Worm (Caenorhabditis elegans) whole organism, young adult: ENCODE data around the gene C14A4.13.
A peak's percentile ranks its signal among the peaks of the same experiment; 100 is the strongest.

Source experiments
- F10E7.11 ChIP-seq: sonication (generic microtip); optimal IDR thresholded peaks from 2 replicates; lab custom pipeline; 2017; ENCODE audit warnings: mild to moderate bottlenecking, missing genetic modification characterization, moderate library complexity, missing compliant biosample characterization
- F37B4.10 ChIP-seq: fragments of 200-800 bp; sonication (Bioruptor generic); IDR thresholded peaks from 2 replicates; pipeline ENCODE4 v1.3.6; 2022; ENCODE audit warnings: missing genetic modification characterization, missing compliant biosample characterization
- F49E8.2 ChIP-seq: sonication (generic microtip); optimal IDR thresholded peaks from 3 replicates; lab custom pipeline; 2017; ENCODE audit warnings: missing genetic modification characterization, mild to moderate bottlenecking, missing compliant biosample characterization, antibody characterized with exemption, moderate library complexity; ENCODE audit not compliant: insufficient read depth
- F52B5.7 ChIP-seq: sonication (generic microtip); optimal IDR thresholded peaks from 2 replicates; lab custom pipeline; 2016; ENCODE audit warnings: mild to moderate bottlenecking, missing genetic modification characterization, missing compliant biosample characterization
- F57C9.4 ChIP-seq: sonication (generic microtip); optimal IDR thresholded peaks from 2 replicates; lab custom pipeline; 2017; ENCODE audit warnings: mild to moderate bottlenecking, missing genetic modification characterization, missing compliant biosample characterization
- T26A5.8 ChIP-seq: sonication (generic microtip); optimal IDR thresholded peaks from 2 replicates; lab custom pipeline; 2016; ENCODE audit warnings: missing genetic modification characterization, missing compliant biosample characterization
- Y53F4B.3 ChIP-seq: fragments of 200-800 bp; sonication (Bioruptor generic); IDR thresholded peaks from 2 replicates; pipeline ENCODE4 v1.3.6; 2022; ENCODE audit warnings: missing genetic modification reagents, missing genetic modification characterization, missing compliant biosample characterization
- Y79H2A.3 ChIP-seq: fragments of 200-800 bp; sonication (Bioruptor generic); conservative IDR thresholded peaks from 2 replicates; pipeline ENCODE4 v1.3.6; 2022; ENCODE audit warnings: missing genetic modification reagents, missing genetic modification characterization, missing compliant biosample characterization
- ZK185.1 ChIP-seq: sonication (generic microtip); optimal IDR thresholded peaks from 2 replicates; lab custom pipeline; 2016; ENCODE audit warnings: mild to moderate bottlenecking, missing genetic modification characterization, missing compliant biosample characterization; ENCODE audit not compliant: poor library complexity, severe bottlenecking
- aptf-2 ChIP-seq: fragments of 200-800 bp; sonication (Bioruptor generic); conservative IDR thresholded peaks from 2 replicates; pipeline ENCODE4 v1.3.6; 2022; ENCODE audit warnings: missing genetic modification reagents, missing genetic modification characterization, missing compliant biosample characterization
- athp-1 ChIP-seq: sonication (generic microtip); optimal IDR thresholded peaks from 2 replicates; lab custom pipeline; 2017; ENCODE audit warnings: mild to moderate bottlenecking, missing genetic modification characterization, missing compliant biosample characterization
- attf-5 ChIP-seq: fragments of 200-800 bp; sonication (Bioruptor generic); optimal IDR thresholded peaks from 2 replicates; lab custom pipeline; 2018; ENCODE audit warnings: mild to moderate bottlenecking, missing genetic modification characterization, missing compliant biosample characterization
- ccch-3 ChIP-seq: fragments of 200-800 bp; sonication (Bioruptor generic); optimal IDR thresholded peaks from 2 replicates; lab custom pipeline; 2018; ENCODE audit warnings: mild to moderate bottlenecking, missing genetic modification characterization, missing compliant biosample characterization
- cebp-1 ChIP-seq, 2 experiments: fragments of 200-800 bp in 1 of 2; sonication (Bioruptor generic) in 1 of 2; sonication (generic microtip) in 1 of 2; IDR thresholded peaks in 1 of 2; optimal IDR thresholded peaks in 1 of 2; 2 replicates each; pipeline versions ENCODE4 v1.3.6 to Lab custom; 2017 to 2022; ENCODE audit warnings: missing compliant biosample characterization in 2 of 2, missing genetic modification characterization in 2 of 2, mild to moderate bottlenecking in 1 of 2, missing genetic modification reagents in 1 of 2, moderate library complexity in 1 of 2
- ceh-100 ChIP-seq: fragments of 200-800 bp; sonication (Bioruptor generic); IDR thresholded peaks from 2 replicates; pipeline ENCODE4 v1.3.6; 2022; ENCODE audit warnings: missing genetic modification reagents, missing genetic modification characterization, missing compliant biosample characterization
- ceh-40 ChIP-seq: fragments of 200-800 bp; sonication (Bioruptor generic); IDR thresholded peaks from 2 replicates; pipeline ENCODE4 v1.3.6; 2022; ENCODE audit warnings: missing genetic modification characterization, missing compliant biosample characterization
- ceh-79 ChIP-seq: sonication (generic microtip); optimal IDR thresholded peaks from 2 replicates; lab custom pipeline; 2017; ENCODE audit warnings: mild to moderate bottlenecking, missing genetic modification characterization, missing compliant biosample characterization
- die-1 ChIP-seq: sonication (generic microtip); optimal IDR thresholded peaks from 2 replicates; lab custom pipeline; 2016; ENCODE audit warnings: missing genotype, mild to moderate bottlenecking, missing genetic modification characterization, missing compliant biosample characterization
- egl-44 ChIP-seq: fragments of 200-800 bp; sonication (Bioruptor generic); IDR thresholded peaks from 2 replicates; pipeline ENCODE4 v1.3.6; 2022; ENCODE audit warnings: missing genetic modification reagents, missing genetic modification characterization, missing compliant biosample characterization
- egrh-3 ChIP-seq: fragments of 200-800 bp; sonication (Bioruptor generic); IDR thresholded peaks from 2 replicates; pipeline ENCODE4 v1.3.6; 2022; ENCODE audit warnings: missing genetic modification reagents, missing genetic modification characterization, missing compliant biosample characterization
- ets-4 ChIP-seq: fragments of 200-800 bp; sonication (Bioruptor generic); optimal IDR thresholded peaks from 2 replicates; lab custom pipeline; 2018; ENCODE audit warnings: mild to moderate bottlenecking, missing genetic modification characterization, missing compliant biosample characterization
- fkh-3 ChIP-seq: sonication (generic microtip); optimal IDR thresholded peaks from 2 replicates; lab custom pipeline; 2016; ENCODE audit warnings: mild to moderate bottlenecking, missing genetic modification characterization, missing compliant biosample characterization
- him-1 ChIP-seq: sonication (generic microtip); optimal IDR thresholded peaks from 2 replicates; lab custom pipeline; 2016; ENCODE audit warnings: missing genotype, missing genetic modification reagents, missing genetic modification characterization, missing compliant biosample characterization
- hrde-1 ChIP-seq: sonication (generic microtip); optimal IDR thresholded peaks from 2 replicates; lab custom pipeline; 2016; ENCODE audit warnings: missing genetic modification characterization, mild to moderate bottlenecking, missing compliant biosample characterization, moderate library complexity, missing genotype, missing genetic modification reagents, borderline replicate concordance
- lag-1 ChIP-seq: fragments of 200-800 bp; sonication (Bioruptor generic); IDR thresholded peaks from 2 replicates; pipeline ENCODE4 v1.3.6; 2022; ENCODE audit warnings: missing genetic modification reagents, missing genetic modification characterization, missing compliant biosample characterization
- let-607 ChIP-seq, 2 experiments: fragments of 200-800 bp in 1 of 2; sonication (Bioruptor generic) in 1 of 2; sonication (generic microtip) in 1 of 2; optimal IDR thresholded peaks; 2 replicates each; lab custom pipeline; 2016 to 2018; ENCODE audit warnings: mild to moderate bottlenecking in 2 of 2, missing compliant biosample characterization in 2 of 2, missing genetic modification characterization in 2 of 2, moderate library complexity in 2 of 2, missing genotype in 1 of 2
- lin-40 ChIP-seq: sonication (generic microtip); optimal IDR thresholded peaks from 2 replicates; lab custom pipeline; 2016; ENCODE audit warnings: missing genetic modification characterization, mild to moderate bottlenecking, missing compliant biosample characterization, missing genotype, missing genetic modification reagents
- lsy-27 ChIP-seq: sonication (generic microtip); optimal IDR thresholded peaks from 2 replicates; lab custom pipeline; 2017; ENCODE audit warnings: missing genetic modification characterization, mild to moderate bottlenecking, missing compliant biosample characterization, antibody characterized with exemption, missing genotype, borderline replicate concordance; ENCODE audit not compliant: insufficient read depth
- madf-6 ChIP-seq: fragments of 200-800 bp; sonication (Bioruptor generic); IDR thresholded peaks from 2 replicates; pipeline ENCODE4 v1.3.6; 2022; ENCODE audit warnings: missing genetic modification reagents, missing genetic modification characterization, missing compliant biosample characterization
- mes-4 ChIP-seq: sonication (generic microtip); optimal IDR thresholded peaks from 2 replicates; lab custom pipeline; 2016; ENCODE audit warnings: missing genotype, missing genetic modification characterization, missing compliant biosample characterization
- nfya-2 ChIP-seq: fragments of 200-800 bp; sonication (Bioruptor generic); IDR thresholded peaks from 2 replicates; pipeline ENCODE4 v1.3.6; 2022; ENCODE audit warnings: missing genetic modification reagents, missing genetic modification characterization, missing compliant biosample characterization
- nhr-120 ChIP-seq: fragments of 200-800 bp; sonication (Bioruptor generic); IDR thresholded peaks from 2 replicates; pipeline ENCODE4 v1.3.6; 2022; ENCODE audit warnings: missing genetic modification characterization, missing compliant biosample characterization
- nhr-90 ChIP-seq: sonication (generic microtip); optimal IDR thresholded peaks from 2 replicates; lab custom pipeline; 2016; ENCODE audit warnings: missing genotype, mild to moderate bottlenecking, missing genetic modification characterization, missing compliant biosample characterization
- pbrm-1 ChIP-seq: fragments of 200-800 bp; sonication (Bioruptor generic); IDR thresholded peaks from 2 replicates; pipeline ENCODE4 v1.3.6; 2022; ENCODE audit warnings: missing genetic modification reagents, missing genetic modification characterization, missing compliant biosample characterization
- pha-4 ChIP-seq: fragments of 150-350 bp; sonication (generic microtip); optimal IDR thresholded peaks from 2 replicates; lab custom pipeline; 2014; ENCODE audit warnings: missing biosample characterization, missing genetic modification reagents, missing genetic modification characterization
- rec-8 ChIP-seq, 2 experiments: sonication (generic microtip); optimal IDR thresholded peaks; 2 replicates each; lab custom pipeline; 2016; ENCODE audit warnings: mild to moderate bottlenecking in 2 of 2, missing genetic modification characterization in 2 of 2, missing genetic modification reagents in 2 of 2, missing genotype in 2 of 2, missing biosample characterization in 1 of 2, missing compliant biosample characterization in 1 of 2, moderate library complexity in 1 of 2
- rpc-1 ChIP-seq, 2 experiments: fragments of 150-350 bp in 1 of 2; sonication (generic microtip) in 1 of 2; optimal IDR thresholded peaks; 2 replicates each; lab custom pipeline; 2014 to 2018; ENCODE audit warnings: missing biosample characterization in 1 of 2, missing genetic modification characterization in 1 of 2, missing genetic modification reagents in 1 of 2, missing genotype in 1 of 2
- sdz-38 ChIP-seq: sonication (generic microtip); optimal IDR thresholded peaks from 2 replicates; lab custom pipeline; 2016; ENCODE audit warnings: missing genotype, missing genetic modification characterization, missing compliant biosample characterization
- snpc-1.1 ChIP-seq: sonication (generic microtip); optimal IDR thresholded peaks from 2 replicates; lab custom pipeline; 2017; ENCODE audit warnings: missing genetic modification characterization, mild to moderate bottlenecking, missing compliant biosample characterization, antibody characterized with exemption, moderate library complexity, missing genotype, missing genetic modification reagents; ENCODE audit not compliant: insufficient read depth
- snpc-3.4 ChIP-seq: sonication (generic microtip); optimal IDR thresholded peaks from 2 replicates; lab custom pipeline; 2017; ENCODE audit warnings: missing genetic modification characterization, mild to moderate bottlenecking, missing compliant biosample characterization, antibody characterized with exemption, moderate library complexity, missing genotype, missing genetic modification reagents
- somi-1 ChIP-seq: fragments of 200-800 bp; sonication (Bioruptor generic); optimal IDR thresholded peaks from 2 replicates; lab custom pipeline; 2018; ENCODE audit warnings: mild to moderate bottlenecking, missing genetic modification characterization, missing compliant biosample characterization
- tbx-9 ChIP-seq: sonication (generic microtip); optimal IDR thresholded peaks from 2 replicates; lab custom pipeline; 2016; ENCODE audit warnings: borderline replicate concordance, missing genetic modification characterization, inconsistent platforms, missing compliant biosample characterization
- unc-130 ChIP-seq: sonication (generic microtip); optimal IDR thresholded peaks from 2 replicates; lab custom pipeline; 2016; ENCODE audit warnings: missing genetic modification reagents, missing genetic modification characterization, missing compliant biosample characterization
- xnd-1 ChIP-seq: sonication (generic microtip); optimal IDR thresholded peaks from 2 replicates; lab custom pipeline; 2016; ENCODE audit warnings: missing genotype, missing genetic modification reagents, missing genetic modification characterization, missing compliant biosample characterization
- ztf-25 ChIP-seq: fragments of 200-800 bp; sonication (Bioruptor generic); IDR thresholded peaks from 2 replicates; pipeline ENCODE4 v1.3.6; 2022; ENCODE audit warnings: missing genetic modification reagents, missing genetic modification characterization, missing compliant biosample characterization
- ztf-6 ChIP-seq: fragments of 200-800 bp; sonication (Bioruptor generic); IDR thresholded peaks from 2 replicates; pipeline ENCODE4 v1.3.6; 2022; ENCODE audit warnings: missing genetic modification reagents, missing genetic modification characterization, missing compliant biosample characterization

C14A4.13 gene

ce11 chrII:10657632-10658108 lies 39.4 kb downstream of the C14A4.13 start, which contains the start of gene lact-3 (continued):
- peak; percentile 23 for TF ChIP-seq ceh-79 (tag; lab: Kevin White, UChicago)
- no peak for TF ChIP-seq somi-1 (GFP tag; lab: Kevin White, UChicago)
- no peak for TF ChIP-seq lin-40 (tag; lab: Kevin White, UChicago)
- TF ChIP-seq egrh-3: no peak
- no peak for TF ChIP-seq F52B5.7
- no peak for TF ChIP-seq mes-4
- TF ChIP-seq ztf-6 (GFP tag; lab: Robert Waterston, UW): no peak
- no peak for TF ChIP-seq pha-4 (tag; lab: Kevin White, UChicago)
- no peak for TF ChIP-seq attf-5 (GFP tag; lab: Kevin White, UChicago)
- TF ChIP-seq ceh-100 (GFP tag; lab: Robert Waterston, UW): no peak; the same call in 1 of the 2 replicates
- no peak for TF ChIP-seq pbrm-1 (GFP tag; lab: Robert Waterston, UW)
- no peak for TF ChIP-seq lsy-27
- TF ChIP-seq cebp-1 (GFP tag; IDR thresholded peaks at IDR 0.05; lab: Robert Waterston, UW): no peak
- TF ChIP-seq cebp-1 (tag; optimal IDR thresholded peaks at IDR 0.05; lab: Kevin White, UChicago): peak; percentile 38
- peak; percentile 37 for TF ChIP-seq xnd-1 (tag; lab: Kevin White, UChicago)
- peak; percentile 80 for TF ChIP-seq hrde-1 (tag; lab: Kevin White, UChicago)
- no peak for TF ChIP-seq ceh-40 (GFP tag; lab: Robert Waterston, UW)
- TF ChIP-seq ccch-3 (GFP tag; lab: Kevin White, UChicago): no peak
- no peak for TF ChIP-seq rec-8 (tag; optimal IDR thresholded peaks at IDR 0.05; lab: Kevin White, UChicago)
- TF ChIP-seq him-1 (tag; lab: Kevin White, UChicago): peak; percentile 16
- TF ChIP-seq tbx-9: no peak
- TF ChIP-seq die-1: no peak
- no peak for TF ChIP-seq aptf-2
- TF ChIP-seq unc-130 (GFP tag; lab: Kevin White, UChicago): peak; percentile 18
- TF ChIP-seq nfya-2 (GFP tag; lab: Robert Waterston, UW): no peak
- TF ChIP-seq let-607 (tag; optimal IDR thresholded peaks at IDR 0.05; lab: Kevin White, UChicago): no peak
- no peak for TF ChIP-seq T26A5.8 (tag; lab: Kevin White, UChicago)
- TF ChIP-seq F49E8.2: peak; percentile 70
- no peak for TF ChIP-seq F37B4.10 (GFP tag; lab: Robert Waterston, UW)
- no peak for TF ChIP-seq ets-4 (GFP tag; lab: Kevin White, UChicago)
- 0 out of 2 replicates have a peak, but pooled peaks have one; percentile 13 for TF ChIP-seq egl-44 (GFP tag; lab: Robert Waterston, UW)
- no peak for TF ChIP-seq ZK185.1 (tag; lab: Kevin White, UChicago)
- TF ChIP-seq athp-1: peak; percentile 23
- no peak for TF ChIP-seq fkh-3 (tag; lab: Kevin White, UChicago)
- TF ChIP-seq nhr-90 (tag; lab: Kevin White, UChicago): no peak
- TF ChIP-seq Y53F4B.3 (GFP tag; lab: Robert Waterston, UW): no peak
- TF ChIP-seq lag-1 (GFP tag; lab: Robert Waterston, UW): no peak
- no peak for TF ChIP-seq F57C9.4 (tag; lab: Kevin White, UChicago)
- no peak for TF ChIP-seq sdz-38 (tag; lab: Kevin White, UChicago)
- TF ChIP-seq ztf-25 (GFP tag; lab: Robert Waterston, UW): no peak
- TF ChIP-seq F10E7.11 (tag; lab: Kevin White, UChicago): no peak
- TF ChIP-seq snpc-3.4: no peak
- TF ChIP-seq nhr-120 (GFP tag; lab: Robert Waterston, UW): no peak
- TF ChIP-seq madf-6 (GFP tag; lab: Robert Waterston, UW): peak; percentile 65
- 0 out of 2 replicates have a peak, but pooled peaks have one; percentile 38 for TF ChIP-seq Y79H2A.3 (GFP tag; lab: Robert Waterston, UW)
- no peak for TF ChIP-seq snpc-1.1 (tag; lab: Kevin White, UChicago)
- TF ChIP-seq rpc-1 (optimal IDR thresholded peaks at IDR 0.05; lab: Kevin White, UChicago): no peak
- TF ChIP-seq rpc-1 (tag; optimal IDR thresholded peaks at IDR 0.05; lab: Kevin White, UChicago): no peak
